Worm (Caenorhabditis elegans) whole organism, mixed stage, embryonic: ENCODE results near the gene hex-3.

Source experiments
- M03D4.4 ChIP-seq: sonication (generic microtip); optimal IDR thresholded peaks from 2 replicates; lab custom pipeline; 2017; ENCODE audit warnings: mild to moderate bottlenecking, missing genetic modification characterization, missing compliant biosample characterization
- bed-3 ChIP-seq: fragments of 200-800 bp; sonication (Bioruptor generic); optimal IDR thresholded peaks from 3 replicates; lab custom pipeline; 2018; ENCODE audit warnings: mild to moderate bottlenecking, missing genetic modification characterization, moderate library complexity, missing compliant biosample characterization
- blmp-1 ChIP-seq: fragments of 150-350 bp; optimal IDR thresholded peaks from 2 replicates; lab custom pipeline; 2014; ENCODE audit warnings: missing biosample characterization, missing genetic modification characterization
- ceh-39 ChIP-seq: fragments of 150-350 bp; optimal IDR thresholded peaks from 2 replicates; lab custom pipeline; 2014; ENCODE audit warnings: missing biosample characterization, missing genetic modification characterization
- ceh-43 ChIP-seq: fragments of 200-800 bp; sonication (Bioruptor generic); optimal IDR thresholded peaks from 2 replicates; lab custom pipeline; 2018; ENCODE audit warnings: mild to moderate bottlenecking, missing genetic modification characterization, moderate library complexity, missing compliant biosample characterization
- ceh-83 ChIP-seq: fragments of 200-800 bp; sonication (Bioruptor generic); optimal IDR thresholded peaks from 2 replicates; lab custom pipeline; 2018; ENCODE audit warnings: mild to moderate bottlenecking, missing genetic modification characterization, missing compliant biosample characterization
- ces-1 ChIP-seq: fragments of 150-350 bp; optimal IDR thresholded peaks from 2 replicates; lab custom pipeline; 2014; ENCODE audit warnings: missing biosample characterization, missing genetic modification reagents, missing genetic modification characterization
- cnd-1 ChIP-seq: fragments of 200-800 bp; sonication (Bioruptor generic); optimal IDR thresholded peaks from 2 replicates; lab custom pipeline; 2018; ENCODE audit warnings: mild to moderate bottlenecking, missing genetic modification characterization, missing compliant biosample characterization
- drap-1 ChIP-seq: fragments of 200-800 bp; sonication (Bioruptor generic); optimal IDR thresholded peaks from 3 replicates; lab custom pipeline; 2018; ENCODE audit warnings: mild to moderate bottlenecking, missing genetic modification characterization, missing compliant biosample characterization
- elt-1 ChIP-seq: sonication (generic microtip); optimal IDR thresholded peaks from 2 replicates; lab custom pipeline; 2017; ENCODE audit warnings: missing genetic modification characterization, mild to moderate bottlenecking, missing compliant biosample characterization, antibody characterized with exemption, moderate library complexity, borderline replicate concordance; ENCODE audit not compliant: insufficient read depth
- elt-3 ChIP-seq: fragments of 150-350 bp; optimal IDR thresholded peaks from 2 replicates; lab custom pipeline; 2014; ENCODE audit warnings: missing biosample characterization, missing genetic modification characterization
- flh-1 ChIP-seq: fragments of 200-800 bp; sonication (Bioruptor generic); optimal IDR thresholded peaks from 2 replicates; lab custom pipeline; 2018; ENCODE audit warnings: mild to moderate bottlenecking, missing genetic modification characterization, moderate library complexity, missing compliant biosample characterization
- ham-2 ChIP-seq: fragments of 200-800 bp; sonication (Bioruptor generic); optimal IDR thresholded peaks from 2 replicates; lab custom pipeline; 2018; ENCODE audit warnings: mild to moderate bottlenecking, missing genetic modification characterization, missing compliant biosample characterization
- hlh-1 ChIP-seq: fragments of 150-350 bp; optimal IDR thresholded peaks from 2 replicates; lab custom pipeline; 2014; ENCODE audit warnings: missing biosample characterization, missing genetic modification reagents, missing genetic modification characterization
- lin-13 ChIP-seq: fragments of 150-350 bp; optimal IDR thresholded peaks from 2 replicates; lab custom pipeline; 2014; ENCODE audit warnings: missing biosample characterization, missing genetic modification characterization
- lin-32 ChIP-seq: fragments of 200-800 bp; sonication (Bioruptor generic); optimal IDR thresholded peaks from 2 replicates; lab custom pipeline; 2018; ENCODE audit warnings: mild to moderate bottlenecking, missing genetic modification characterization, missing compliant biosample characterization
- lsy-2 ChIP-seq: fragments of 150-350 bp; optimal IDR thresholded peaks from 2 replicates; lab custom pipeline; 2014; ENCODE audit warnings: missing biosample characterization, missing genetic modification characterization
- mab-5 ChIP-seq: fragments of 150-350 bp; optimal IDR thresholded peaks from 2 replicates; lab custom pipeline; 2014; ENCODE audit warnings: missing biosample characterization, missing genetic modification characterization
- mep-1 ChIP-seq: fragments of 150-350 bp; optimal IDR thresholded peaks from 2 replicates; lab custom pipeline; 2017; ENCODE audit warnings: missing biosample characterization, missing genetic modification reagents, missing genetic modification characterization, inconsistent platforms
- mls-2 ChIP-seq: sonication (generic microtip); optimal IDR thresholded peaks from 2 replicates; lab custom pipeline; 2016; ENCODE audit warnings: mild to moderate bottlenecking, missing genetic modification characterization, moderate library complexity, missing compliant biosample characterization
- nhr-12 ChIP-seq: fragments of 150-350 bp; optimal IDR thresholded peaks from 2 replicates; lab custom pipeline; 2014; ENCODE audit warnings: missing biosample characterization, missing genetic modification characterization
- nhr-2 ChIP-seq: fragments of 150-350 bp; optimal IDR thresholded peaks from 2 replicates; lab custom pipeline; 2014; ENCODE audit warnings: missing biosample characterization, missing genetic modification characterization
- nhr-237 ChIP-seq: fragments of 150-350 bp; optimal IDR thresholded peaks from 2 replicates; lab custom pipeline; 2014; ENCODE audit warnings: missing biosample characterization, missing genetic modification characterization
- pha-4 ChIP-seq: fragments of 150-350 bp; optimal IDR thresholded peaks from 2 replicates; lab custom pipeline; 2018; ENCODE audit warnings: missing biosample characterization, missing genetic modification reagents, missing genetic modification characterization
- snpc-4 ChIP-seq: fragments of 150-350 bp; optimal IDR thresholded peaks from 2 replicates; lab custom pipeline; 2014; ENCODE audit warnings: missing biosample characterization, missing genetic modification characterization
- sptf-1 ChIP-seq: sonication (generic microtip); optimal IDR thresholded peaks from 2 replicates; lab custom pipeline; 2017; ENCODE audit warnings: mild to moderate bottlenecking, missing genetic modification characterization, moderate library complexity, missing compliant biosample characterization
- unc-120 ChIP-seq: sonication (generic microtip); optimal IDR thresholded peaks from 2 replicates; lab custom pipeline; 2017; ENCODE audit warnings: missing genetic modification characterization, missing compliant biosample characterization; ENCODE audit not compliant: poor library complexity, severe bottlenecking
- unc-62 ChIP-seq: fragments of 150-350 bp; optimal IDR thresholded peaks from 2 replicates; lab custom pipeline; 2014; ENCODE audit warnings: missing biosample characterization, missing genetic modification reagents, missing genetic modification characterization
- zip-8 ChIP-seq: fragments of 150-350 bp; optimal IDR thresholded peaks from 2 replicates; lab custom pipeline; 2014; ENCODE audit warnings: missing biosample characterization, missing genetic modification characterization
- ztf-11 ChIP-seq: fragments of 150-350 bp; optimal IDR thresholded peaks from 2 replicates; lab custom pipeline; 2014; ENCODE audit warnings: missing biosample characterization, missing genetic modification characterization

Gene hex-3

DNA sequence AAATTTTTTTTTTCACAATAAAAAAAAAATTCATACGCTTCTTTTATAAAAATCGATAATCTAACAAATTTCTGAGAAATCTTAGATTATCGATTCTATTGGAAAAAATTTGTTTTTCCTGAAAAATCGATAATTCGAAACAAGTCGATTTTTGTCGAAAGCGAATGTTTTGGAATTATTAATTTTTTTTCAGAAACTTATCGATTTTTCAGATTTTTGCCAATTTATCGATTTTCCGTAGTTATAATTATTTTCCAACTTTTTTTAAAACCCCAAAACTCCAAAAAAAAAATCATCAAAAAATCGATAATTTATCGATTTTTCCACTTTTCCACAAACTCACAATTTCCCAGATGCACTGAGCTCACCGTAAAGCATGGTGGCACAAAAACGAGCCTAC is 12.4 kb downstream of the hex-3 start:
- TF ChIP-seq ceh-43 (GFP tag; lab: Kevin White, UChicago), result no peak

DNA sequence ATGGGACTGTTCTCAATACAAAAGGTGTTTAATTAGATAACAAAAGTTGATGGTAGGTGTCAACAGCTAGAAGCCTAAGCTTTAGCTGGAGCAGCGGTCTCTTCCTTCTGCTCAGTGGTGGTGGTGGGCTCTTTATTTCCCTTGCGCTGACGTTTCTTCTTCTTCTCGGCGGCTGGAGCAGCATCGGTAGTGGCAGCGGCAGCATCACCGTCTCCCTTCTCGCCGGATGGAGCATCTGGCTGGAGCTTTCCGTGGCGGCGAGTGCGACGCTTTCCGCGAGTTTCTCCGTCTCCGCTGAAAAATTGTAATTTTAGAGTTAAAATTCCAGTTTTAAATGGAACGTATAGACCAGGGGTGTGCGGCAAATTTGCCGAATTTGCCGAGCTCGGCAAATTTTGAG is 18.1 kb downstream of the hex-3 start:
- TF ChIP-seq ceh-39 (tag; lab: Kevin White, UChicago), result no peak
- no peak for TF ChIP-seq ceh-43 (GFP tag; lab: Kevin White, UChicago)
- no peak for TF ChIP-seq pha-4
- TF ChIP-seq unc-120, result no peak
- no peak for TF ChIP-seq mab-5 (tag; lab: Kevin White, UChicago)
- TF ChIP-seq flh-1 (GFP tag; lab: Kevin White, UChicago), result no peak
- TF ChIP-seq blmp-1, result no peak
- TF ChIP-seq lin-13 (tag; lab: Kevin White, UChicago), result no peak
- TF ChIP-seq sptf-1, result no peak
- no peak for TF ChIP-seq elt-1 (tag; lab: Kevin White, UChicago)
- TF ChIP-seq nhr-12 (tag; lab: Kevin White, UChicago), result no peak
- TF ChIP-seq nhr-2 (tag; lab: Kevin White, UChicago), result no peak
- TF ChIP-seq elt-3 (tag; lab: Kevin White, UChicago), result no peak
- no peak for TF ChIP-seq ztf-11 (tag; lab: Kevin White, UChicago)
- TF ChIP-seq, all 35 proteins: peak for 0

DNA sequence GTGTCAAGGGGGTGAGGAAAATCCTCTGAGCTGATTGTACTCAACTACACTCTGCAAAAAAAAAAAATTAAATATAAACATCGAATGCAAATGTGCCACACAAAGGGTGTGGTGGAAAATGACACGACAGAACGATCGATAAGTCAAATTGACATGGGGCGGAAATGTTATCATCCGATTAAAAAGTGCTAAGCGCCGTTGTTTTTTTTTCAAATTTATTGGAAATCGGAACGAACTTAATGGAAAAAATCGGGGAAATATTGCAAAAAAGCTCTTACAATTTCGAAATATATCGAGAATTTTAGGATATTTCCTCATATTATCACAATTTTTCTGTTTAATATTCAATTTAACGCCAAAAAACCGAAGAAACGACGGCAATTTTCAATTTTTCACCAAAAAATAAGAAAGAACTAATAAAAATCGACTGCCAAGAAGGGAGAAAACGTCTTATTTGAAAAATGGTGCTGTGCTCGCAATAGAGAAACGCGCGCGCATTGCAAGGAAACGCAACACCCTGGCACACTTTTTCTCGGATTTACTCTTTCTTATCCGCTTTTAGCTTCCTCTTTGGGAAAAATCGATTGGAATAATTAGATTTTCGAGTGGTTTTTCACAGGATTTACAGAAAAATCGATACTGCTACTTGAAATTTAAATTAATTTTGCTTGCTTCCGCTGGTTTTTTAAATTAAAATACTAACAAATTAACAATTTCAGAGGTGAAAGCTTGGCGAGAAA is 19.8 kb downstream of the hex-3 start, which contains the start of the genes cey-4 and vps-50:
cey-4 (minus strand) TSS at position 51 of the 740 bp plus-strand sequence.
vps-50 (plus strand) TSS at position 541 of the 740 bp plus-strand sequence.
- TF ChIP-seq sptf-1 (peak; percentile 23), nhr-2 (tag; lab: Kevin White, UChicago) (no peak), unc-120 (peak; percentile 74), lsy-2 (tag; lab: Kevin White, UChicago) (peak; percentile 9), ceh-39 (tag; lab: Kevin White, UChicago) (no peak), drap-1 (GFP tag; lab: Kevin White, UChicago) (no peak), M03D4.4 (tag; lab: Kevin White, UChicago) (no peak), ceh-43 (GFP tag; lab: Kevin White, UChicago) (no peak), pha-4 (no peak), nhr-237 (tag; lab: Kevin White, UChicago) (no peak), snpc-4 (tag; lab: Kevin White, UChicago) (no peak), hlh-1 (tag; lab: Kevin White, UChicago) (peak; percentile 7), ces-1 (peak; percentile 92), unc-62 (no peak), bed-3 (no peak), mep-1 (tag; lab: Kevin White, UChicago) (peak; percentile 44), mls-2 (tag; lab: Kevin White, UChicago) (no peak), ham-2 (no peak), zip-8 (tag; lab: Kevin White, UChicago) (no peak)

DNA sequence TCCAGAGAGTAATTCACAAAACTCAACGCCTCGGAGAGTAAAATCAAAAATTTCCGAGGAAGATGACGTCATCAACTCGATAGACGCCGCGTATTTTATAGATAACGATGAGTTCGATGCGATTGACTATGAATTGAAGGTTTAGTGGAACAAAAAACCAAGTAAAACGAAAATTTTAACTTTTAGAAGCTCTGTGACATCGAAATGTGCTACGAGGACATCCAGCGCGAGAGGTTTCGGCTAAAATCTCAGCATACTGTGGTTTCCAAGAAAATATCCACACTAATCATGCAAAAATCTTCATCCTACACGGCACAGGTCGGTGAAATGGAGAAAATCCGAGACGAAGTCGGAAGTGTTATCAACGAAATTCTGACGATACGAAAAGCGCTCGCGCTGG is 20.6 kb downstream of the hex-3 start:
- TF ChIP-seq M03D4.4 (tag; lab: Kevin White, UChicago) (no peak), zip-8 (tag; lab: Kevin White, UChicago) (peak; percentile 49)

DNA sequence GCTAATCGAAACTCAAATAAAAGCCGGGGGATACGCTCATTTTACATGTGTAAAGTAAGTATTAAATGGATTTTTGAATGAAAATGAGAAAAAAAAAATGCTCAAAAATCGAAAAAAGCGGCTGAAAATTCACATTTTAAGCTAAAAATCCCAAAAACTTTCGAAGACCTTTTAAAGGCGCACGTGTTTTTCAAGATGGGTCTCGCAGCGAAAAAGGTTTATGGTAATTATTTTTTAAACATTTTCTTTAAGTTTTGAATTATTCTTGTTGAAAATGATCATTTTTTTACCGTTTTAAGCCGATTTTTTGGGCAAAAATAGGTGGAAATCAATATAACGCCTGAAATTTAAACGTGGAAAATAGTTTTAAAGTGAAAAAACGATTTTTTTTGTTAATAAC is 21.1 kb downstream of the hex-3 start:
- TF ChIP-seq lin-13 (tag; lab: Kevin White, UChicago) (no peak), nhr-2 (tag; lab: Kevin White, UChicago) (no peak), flh-1 (GFP tag; lab: Kevin White, UChicago) (no peak), ceh-43 (GFP tag; lab: Kevin White, UChicago) (no peak), lsy-2 (tag; lab: Kevin White, UChicago) (no peak), sptf-1 (no peak), mls-2 (tag; lab: Kevin White, UChicago) (no peak), ceh-83 (no peak)

DNA sequence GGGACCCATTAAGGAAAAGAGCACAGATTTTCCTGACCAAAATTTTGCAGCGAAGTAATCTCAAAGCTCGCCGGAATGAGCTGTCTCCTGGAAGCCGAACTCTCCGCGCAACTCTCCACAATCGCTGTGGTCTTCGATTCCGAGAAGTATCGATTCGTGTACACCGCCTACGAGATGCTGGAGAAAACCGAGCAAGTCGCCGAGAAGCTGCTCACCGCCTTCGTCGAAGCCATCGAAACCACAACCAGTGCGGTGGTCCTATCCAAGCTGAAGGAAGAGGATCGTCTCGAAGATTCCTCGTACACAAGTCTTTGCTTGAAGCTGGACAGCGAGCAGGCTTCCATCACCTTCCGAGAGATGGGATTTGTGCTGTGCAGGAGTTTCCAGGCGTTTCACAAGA is 21.8 kb downstream of the hex-3 start:
- TF ChIP-seq lsy-2 (tag; lab: Kevin White, UChicago), result no peak
- no peak for TF ChIP-seq lin-32 (GFP tag; lab: Kevin White, UChicago)
- no peak for TF ChIP-seq elt-1 (tag; lab: Kevin White, UChicago)
- TF ChIP-seq cnd-1 (tag; lab: Kevin White, UChicago), result no peak
